Fruit fly (Drosophila melanogaster): ENCODE measurements around the gene Cpr65Eb.

dm6 chr3L:7104485-7104884 lies 15.9 kb upstream of the Cpr65Eb start:
- TF ChIP-seq EcR (GFP tag; optimal IDR thresholded peaks at IDR 0.05): no peak
- no peak for TF ChIP-seq CG8478 (optimal IDR thresholded peaks at IDR 0.05)
